Worm (Caenorhabditis elegans): ENCODE data around the gene sms-1.

The sms-1 gene

DNA sequence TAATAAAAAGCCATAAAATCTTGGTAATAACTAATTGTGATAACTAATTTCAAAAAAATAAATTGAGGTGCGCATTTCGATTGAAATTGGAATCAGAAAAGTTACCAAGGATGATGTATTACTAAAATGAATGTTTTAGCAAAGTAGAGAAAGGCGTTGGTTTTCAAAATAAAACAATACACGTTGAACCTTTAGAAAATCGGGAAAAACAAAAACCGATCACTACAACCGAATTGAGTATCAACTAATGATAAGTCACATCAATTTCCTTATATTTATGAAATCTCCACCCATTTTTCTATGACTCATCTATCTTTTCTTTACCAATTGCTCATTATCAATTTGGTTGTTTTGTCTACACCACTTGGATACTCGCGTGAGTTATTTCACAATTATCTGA, 2.4 kb upstream of the sms-1 start, which contains the start of gene H21P03.10:
Gene H21P03.10 (plus strand): TSS at position 301 of the 400 bp plus-strand sequence.
- no peak for TF ChIP-seq ceh-19 (GFP tag; optimal IDR thresholded peaks at IDR 0.05)
- TF ChIP-seq pha-4 (tag; optimal IDR thresholded peaks at IDR 0.05), result no peak
- no peak for TF ChIP-seq odd-2 (tag; optimal IDR thresholded peaks at IDR 0.05)
- no peak for TF ChIP-seq pros-1 (tag; optimal IDR thresholded peaks at IDR 0.05)
- no peak for TF ChIP-seq ceh-2 (tag; optimal IDR thresholded peaks at IDR 0.05)
- TF ChIP-seq nhr-11 (tag; optimal IDR thresholded peaks at IDR 0.05), result no peak
- TF ChIP-seq syd-9 (tag; optimal IDR thresholded peaks at IDR 0.05), result no peak
- TF ChIP-seq hlh-15 (tag; optimal IDR thresholded peaks at IDR 0.05), result no peak
- TF ChIP-seq tbx-2 (tag; optimal IDR thresholded peaks at IDR 0.05), result no peak
- TF ChIP-seq pha-2 (tag; optimal IDR thresholded peaks at IDR 0.05), result no peak
- TF ChIP-seq unc-55 (GFP tag; optimal IDR thresholded peaks at IDR 0.05), result no peak
- no peak for TF ChIP-seq mec-3 (tag; optimal IDR thresholded peaks at IDR 0.05; ENCODE audit: borderline replicate concordance)
- no peak for TF ChIP-seq ceh-6 (GFP tag; optimal IDR thresholded peaks at IDR 0.05)

DNA sequence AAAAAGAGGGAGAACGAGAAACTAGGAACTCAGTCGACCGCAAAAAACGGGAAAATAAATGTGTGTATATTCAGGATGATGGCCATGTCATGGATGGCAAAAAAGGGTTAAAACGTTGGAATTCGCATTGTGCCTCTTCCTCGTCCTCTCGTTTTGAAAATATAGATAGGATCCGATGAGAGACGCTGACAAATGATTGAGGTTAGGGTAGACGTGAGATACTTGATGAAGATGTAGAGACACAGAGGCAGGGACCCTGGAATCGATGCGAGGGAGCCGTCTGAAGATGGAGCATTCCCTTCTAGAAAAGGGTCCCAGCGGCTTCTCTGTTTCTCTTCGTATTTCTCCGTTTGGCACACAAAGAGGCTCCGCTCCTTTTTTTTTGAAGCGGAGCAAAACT, 3.0 kb downstream of the sms-1 start:
- TF ChIP-seq ceh-48 (tag; optimal IDR thresholded peaks at IDR 0.05), result peak; percentile 50
- peak; percentile 14 for TF ChIP-seq ceh-19 (GFP tag; optimal IDR thresholded peaks at IDR 0.05)
- TF ChIP-seq ceh-31 (tag; optimal IDR thresholded peaks at IDR 0.05), result peak; percentile 10
- TF ChIP-seq ceh-14 (tag; optimal IDR thresholded peaks at IDR 0.05), result no peak
- peak; percentile 64 for TF ChIP-seq unc-42 (tag; optimal IDR thresholded peaks at IDR 0.05)
- TF ChIP-seq ceh-22 (tag; optimal IDR thresholded peaks at IDR 0.05), result no peak

- no peak for TF ChIP-seq elt-2 (tag; optimal IDR thresholded peaks at IDR 0.05)
- TF ChIP-seq ama-1 (optimal IDR thresholded peaks at IDR 0.05), result no peak
- TF ChIP-seq ceh-9 (tag; optimal IDR thresholded peaks at IDR 0.05), result no peak
- no peak for TF ChIP-seq ceh-19 (GFP tag; optimal IDR thresholded peaks at IDR 0.05)
- no peak for TF ChIP-seq ceh-34 (tag; optimal IDR thresholded peaks at IDR 0.05)
- no peak for TF ChIP-seq nhr-11 (tag; optimal IDR thresholded peaks at IDR 0.05)
- TF ChIP-seq ceh-14 (tag; optimal IDR thresholded peaks at IDR 0.05), result no peak
Measured at ce11 chrIV:11493899-11494298, 4.1 kb downstream of the sms-1 start.

- TF ChIP-seq ref-2 (tag; optimal IDR thresholded peaks at IDR 0.05) (no peak), fax-1 (tag; optimal IDR thresholded peaks at IDR 0.05) (no peak), K02D7.2 (tag; optimal IDR thresholded peaks at IDR 0.05) (no peak), unc-3 (GFP tag; conservative IDR thresholded peaks at IDR 0.05) (no peak), unc-3 (tag; optimal IDR thresholded peaks at IDR 0.05) (no peak), npax-4 (tag; optimal IDR thresholded peaks at IDR 0.05) (no peak), F13H6.1 (tag; optimal IDR thresholded peaks at IDR 0.05) (no peak), hlh-13 (GFP tag; optimal IDR thresholded peaks at IDR 0.05) (no peak), K09A11.1 (tag; optimal IDR thresholded peaks at IDR 0.05; ENCODE audit: insufficient read depth) (no peak), dve-1 (tag; optimal IDR thresholded peaks at IDR 0.05) (no peak), mec-3 (tag; optimal IDR thresholded peaks at IDR 0.05; ENCODE audit: borderline replicate concordance) (no peak), C08G9.2 (tag; optimal IDR thresholded peaks at IDR 0.05) (no peak), madf-2 (tag; optimal IDR thresholded peaks at IDR 0.05) (no peak), ahr-1 (tag; optimal IDR thresholded peaks at IDR 0.05) (no peak), gmeb-2 (tag; optimal IDR thresholded peaks at IDR 0.05) (no peak), ceh-48 (tag; optimal IDR thresholded peaks at IDR 0.05) (no peak), ceh-18 (tag; optimal IDR thresholded peaks at IDR 0.05) (no peak), hlh-8 (tag; optimal IDR thresholded peaks at IDR 0.05) (no peak), ceh-34 (tag; optimal IDR thresholded peaks at IDR 0.05) (no peak)
Measured at ce11 chrIV:11492345-11492744, 5.6 kb downstream of the sms-1 start.

Measured in whole organism, late embryonic.